Worm (Caenorhabditis elegans) whole organism, L1 larva: ENCODE results near the gene nhr-117.

Experiments
- C04F5.9 ChIP-seq: sonication (generic microtip); optimal IDR thresholded peaks from 2 replicates; lab custom pipeline; 2016; ENCODE audit warnings: missing genetic modification characterization, missing compliant biosample characterization
- C34B4.2 ChIP-seq: sonication (generic microtip); optimal IDR thresholded peaks from 2 replicates; lab custom pipeline; 2017; ENCODE audit warnings: mild to moderate bottlenecking, missing genetic modification characterization, missing compliant biosample characterization
- Y116A8C.19 ChIP-seq: sonication (generic microtip); optimal IDR thresholded peaks from 2 replicates; lab custom pipeline; 2016; ENCODE audit warnings: missing compliant biosample characterization, missing genetic modification characterization, borderline replicate concordance
- aha-1 ChIP-seq: fragments of 150-350 bp; optimal IDR thresholded peaks from 2 replicates; lab custom pipeline; 2014; ENCODE audit warnings: missing biosample characterization, missing genetic modification characterization
- blmp-1 ChIP-seq: fragments of 150-350 bp; optimal IDR thresholded peaks from 2 replicates; lab custom pipeline; 2014; ENCODE audit warnings: missing biosample characterization, missing genetic modification characterization
- dpl-1 ChIP-seq, 3 experiments: fragments of 150-350 bp in 2 of 3; sonication (generic microtip) in 1 of 3; optimal IDR thresholded peaks; 2 replicates each; lab custom pipeline; 2014 to 2017; ENCODE audit warnings: missing biosample characterization in 3 of 3, missing genetic modification characterization in 3 of 3, missing genetic modification reagents in 3 of 3
- efl-1 ChIP-seq, 4 experiments: fragments of 150-350 bp; optimal IDR thresholded peaks in 3 of 4; peaks in 1 of 4; 1 replicate in 1 of 4; 2 replicates in 3 of 4; lab custom pipeline; 2014; ENCODE audit warnings: missing biosample characterization in 2 of 4, missing genetic modification characterization in 2 of 4, missing genetic modification reagents in 2 of 4
- egl-13 ChIP-seq: sonication (generic microtip); optimal IDR thresholded peaks from 2 replicates; lab custom pipeline; 2016; ENCODE audit warnings: missing genotype, missing genetic modification reagents, missing genetic modification characterization, missing compliant biosample characterization
- fkh-4 ChIP-seq: sonication (generic microtip); optimal IDR thresholded peaks from 2 replicates; lab custom pipeline; 2016; ENCODE audit warnings: missing compliant biosample characterization, missing genetic modification characterization, borderline replicate concordance
- fkh-8 ChIP-seq: sonication (generic microtip); optimal IDR thresholded peaks from 2 replicates; lab custom pipeline; 2016; ENCODE audit warnings: mild to moderate bottlenecking, missing genetic modification characterization, missing compliant biosample characterization
- grh-1 ChIP-seq: fragments of 200-800 bp; sonication (Bioruptor generic); IDR thresholded peaks from 2 replicates; pipeline ENCODE4 v1.3.6; 2022; ENCODE audit warnings: missing genetic modification reagents, missing genetic modification characterization, missing compliant biosample characterization
- lin-13 ChIP-seq: fragments of 150-350 bp; optimal IDR thresholded peaks from 2 replicates; lab custom pipeline; 2014; ENCODE audit warnings: missing biosample characterization, missing genetic modification reagents, missing genetic modification characterization
- lin-35 ChIP-seq, 2 experiments: fragments of 150-350 bp; optimal IDR thresholded peaks; 2 replicates each; lab custom pipeline; 2014; ENCODE audit warnings: missing biosample characterization in 2 of 2, missing genetic modification characterization in 2 of 2, missing genetic modification reagents in 2 of 2
- lin-39 ChIP-seq: fragments of 150-350 bp; optimal IDR thresholded peaks from 2 replicates; lab custom pipeline; 2014; ENCODE audit warnings: missing biosample characterization, missing genetic modification reagents, missing genetic modification characterization
- lir-3 ChIP-seq: sonication (generic microtip); optimal IDR thresholded peaks from 2 replicates; lab custom pipeline; 2016; ENCODE audit warnings: mild to moderate bottlenecking, missing genetic modification characterization, moderate library complexity, missing compliant biosample characterization; ENCODE audit not compliant: poor library complexity
- lsy-2 ChIP-seq, 2 experiments: fragments of 150-350 bp; optimal IDR thresholded peaks; 2 replicates each; lab custom pipeline; 2014; ENCODE audit warnings: missing biosample characterization in 2 of 2, missing genetic modification characterization in 2 of 2
- mab-9 ChIP-seq: fragments of 200-800 bp; sonication (Bioruptor generic); IDR thresholded peaks from 2 replicates; pipeline ENCODE4 v1.3.6; 2022; ENCODE audit warnings: missing genetic modification reagents, missing genetic modification characterization, missing compliant biosample characterization
- mep-1 ChIP-seq: fragments of 150-350 bp; optimal IDR thresholded peaks from 2 replicates; lab custom pipeline; 2014; ENCODE audit warnings: missing biosample characterization, missing genetic modification characterization
- nhr-11 ChIP-seq: fragments of 150-350 bp; optimal IDR thresholded peaks from 2 replicates; lab custom pipeline; 2014; ENCODE audit warnings: missing biosample characterization, missing genetic modification characterization
- nhr-20 ChIP-seq: sonication (generic microtip); optimal IDR thresholded peaks from 2 replicates; lab custom pipeline; 2016; ENCODE audit warnings: mild to moderate bottlenecking, missing genetic modification characterization, missing compliant biosample characterization
- nhr-28 ChIP-seq: fragments of 150-350 bp; optimal IDR thresholded peaks from 2 replicates; lab custom pipeline; 2014; ENCODE audit warnings: missing biosample characterization, missing genetic modification characterization
- nhr-47 ChIP-seq: sonication (generic microtip); optimal IDR thresholded peaks from 2 replicates; lab custom pipeline; 2016; ENCODE audit warnings: mild to moderate bottlenecking, missing genetic modification characterization, moderate library complexity, missing compliant biosample characterization
- nhr-71 ChIP-seq: sonication (generic microtip); optimal IDR thresholded peaks from 2 replicates; lab custom pipeline; 2016; ENCODE audit warnings: mild to moderate bottlenecking, missing genetic modification characterization, moderate library complexity, missing compliant biosample characterization
- pag-3 ChIP-seq: sonication (generic microtip); optimal IDR thresholded peaks from 2 replicates; lab custom pipeline; 2017; ENCODE audit warnings: missing genetic modification characterization, mild to moderate bottlenecking, missing compliant biosample characterization, antibody characterized with exemption, borderline replicate concordance; ENCODE audit not compliant: insufficient read depth
- pax-3 ChIP-seq: fragments of 200-800 bp; sonication (Bioruptor generic); optimal IDR thresholded peaks from 2 replicates; lab custom pipeline; 2018; ENCODE audit warnings: mild to moderate bottlenecking, missing genetic modification characterization, moderate library complexity, missing compliant biosample characterization
- skn-1 ChIP-seq: fragments of 150-350 bp; optimal IDR thresholded peaks from 2 replicates; lab custom pipeline; 2014; ENCODE audit warnings: missing biosample characterization, missing genetic modification characterization
- sox-4 ChIP-seq: sonication (generic microtip); optimal IDR thresholded peaks from 2 replicates; lab custom pipeline; 2016; ENCODE audit warnings: missing genetic modification characterization, missing compliant biosample characterization
- tbx-2 ChIP-seq: sonication (generic microtip); optimal IDR thresholded peaks from 2 replicates; lab custom pipeline; 2016; ENCODE audit warnings: missing genetic modification characterization, missing compliant biosample characterization
- unc-62 ChIP-seq: fragments of 150-350 bp; optimal IDR thresholded peaks from 2 replicates; lab custom pipeline; 2014; ENCODE audit warnings: missing biosample characterization, missing genetic modification reagents, missing genetic modification characterization
- unc-86 ChIP-seq: sonication (generic microtip); optimal IDR thresholded peaks from 2 replicates; lab custom pipeline; 2016; ENCODE audit warnings: missing genetic modification characterization, missing compliant biosample characterization
- unc-98 ChIP-seq: fragments of 200-800 bp; sonication (Bioruptor generic); IDR thresholded peaks from 2 replicates; pipeline ENCODE4 v1.3.6; 2022; ENCODE audit warnings: missing genetic modification characterization, missing compliant biosample characterization
- vab-15 ChIP-seq: sonication (generic microtip); optimal IDR thresholded peaks from 2 replicates; lab custom pipeline; 2017; ENCODE audit warnings: missing genotype, mild to moderate bottlenecking, missing genetic modification characterization, missing compliant biosample characterization
- zag-1 ChIP-seq: fragments of 150-350 bp; optimal IDR thresholded peaks from 2 replicates; lab custom pipeline; 2014; ENCODE audit warnings: missing biosample characterization, missing genetic modification characterization
- zip-4 ChIP-seq: fragments of 200-800 bp; sonication (Bioruptor generic); optimal IDR thresholded peaks from 2 replicates; lab custom pipeline; 2018; ENCODE audit warnings: mild to moderate bottlenecking, missing genetic modification characterization, moderate library complexity, missing compliant biosample characterization

The nhr-117 gene

DNA sequence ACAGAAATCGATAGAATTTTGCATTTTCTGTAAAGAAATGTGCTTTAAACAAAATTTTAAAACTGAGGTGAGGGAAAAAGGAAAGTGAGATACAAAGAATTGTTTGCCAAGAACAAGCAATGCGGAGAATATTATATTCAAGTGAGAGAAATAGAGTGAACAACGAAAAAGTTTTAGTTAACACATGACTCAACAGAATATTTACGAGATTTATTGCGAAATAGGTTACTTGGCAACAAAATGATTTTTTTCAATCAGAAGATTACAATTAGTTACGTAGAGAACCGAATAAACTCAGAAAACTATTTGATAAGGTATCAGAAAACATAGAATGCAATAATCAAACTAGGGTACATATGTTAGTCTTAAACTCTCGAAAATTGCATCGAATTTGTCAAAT, at the start of gene nhr-117:
Gene nhr-117 (minus strand): TSS at position 27 of the 400 bp plus-strand sequence.
- TF ChIP-seq efl-1 (optimal IDR thresholded peaks at IDR 0.05; lab: Kevin White, UChicago): no peak
- TF ChIP-seq efl-1 (GFP tag; optimal IDR thresholded peaks at IDR 0.05 in 1 of 2; lab: Kevin White, UChicago): peak in 1 of 2 experiments; percentile 81
- TF ChIP-seq lsy-2 (tag; optimal IDR thresholded peaks at IDR 0.05; lab: Kevin White, UChicago): peak in 1 of 2 experiments; percentile 1
- peak; percentile 40 for TF ChIP-seq skn-1 (tag; lab: Kevin White, UChicago)
- no peak for TF ChIP-seq egl-13 (tag; lab: Kevin White, UChicago)
- peak; percentile 67 for TF ChIP-seq zip-4 (GFP tag; lab: Kevin White, UChicago)
- TF ChIP-seq nhr-71 (tag; lab: Kevin White, UChicago): peak; percentile 27
- TF ChIP-seq sox-4 (tag; lab: Kevin White, UChicago): no peak
- TF ChIP-seq nhr-20 (tag; lab: Kevin White, UChicago): peak; percentile 2
- peak in 1 of 2 experiments; percentile 14 for TF ChIP-seq lin-35 (GFP tag; optimal IDR thresholded peaks at IDR 0.05; lab: Kevin White, UChicago)

DNA sequence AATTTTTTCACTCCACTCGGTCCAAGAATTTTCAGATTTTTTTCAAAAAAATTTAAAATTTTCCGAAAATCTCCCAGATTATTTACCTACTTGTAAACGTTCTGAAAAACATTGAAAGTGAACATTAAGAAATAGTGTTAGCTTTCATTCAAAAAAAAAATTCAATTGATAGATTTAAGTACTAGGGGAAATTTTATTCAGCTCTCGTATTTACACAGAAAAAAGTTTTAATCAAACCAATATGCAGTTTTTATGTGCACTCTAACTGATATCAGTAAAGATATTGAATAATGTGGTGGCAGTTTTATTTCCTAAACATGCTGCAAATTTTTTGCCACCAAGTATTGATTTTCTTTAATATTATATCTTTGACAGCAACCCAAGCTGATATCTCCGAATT, 46.9 kb upstream of the nhr-117 start, which contains the start of gene irld-42:
Gene irld-42 (plus strand): TSS at position 301 of the 400 bp plus-strand sequence.
- TF ChIP-seq pax-3 (tag; lab: Kevin White, UChicago): no peak
- TF ChIP-seq mep-1 (tag; lab: Kevin White, UChicago): no peak
- TF ChIP-seq, all 84 proteins: peak for 0

- TF ChIP-seq pag-3 (no peak), blmp-1 (tag; lab: Kevin White, UChicago) (no peak), C04F5.9 (no peak), fkh-4 (no peak), unc-98 (GFP tag; lab: Robert Waterston, UW) (no peak), egl-13 (tag; lab: Kevin White, UChicago) (no peak), vab-15 (tag; lab: Kevin White, UChicago) (no peak), nhr-47 (no peak), tbx-2 (tag; lab: Kevin White, UChicago) (no peak)
Observed at ce11 chrV:1666904-1667303, 45.6 kb upstream of the nhr-117 start, which contains the start of gene K04F1.8. Gene K04F1.8, plus strand, starts transcription at chrV:1667204.

- TF ChIP-seq Y116A8C.19 (tag; lab: Kevin White, UChicago) (no peak), zag-1 (tag; lab: Kevin White, UChicago) (no peak), nhr-20 (tag; lab: Kevin White, UChicago) (no peak), lin-39 (tag; lab: Kevin White, UChicago) (no peak), grh-1 (GFP tag; lab: Robert Waterston, UW) (no peak), lin-13 (GFP tag; lab: Kevin White, UChicago) (no peak), mab-9 (GFP tag; lab: Robert Waterston, UW) (no peak), unc-62 (GFP tag; lab: Kevin White, UChicago) (no peak), lir-3 (tag; lab: Kevin White, UChicago) (no peak), nhr-11 (tag; lab: Kevin White, UChicago) (no peak), aha-1 (tag; lab: Kevin White, UChicago) (no peak), C34B4.2 (tag; lab: Kevin White, UChicago) (no peak), fkh-8 (no peak), dpl-1 (GFP tag; optimal IDR thresholded peaks at IDR 0.05; lab: Kevin White, UChicago) (no peak), nhr-28 (tag; lab: Kevin White, UChicago) (no peak), unc-86 (no peak), nhr-71 (tag; lab: Kevin White, UChicago) (no peak), efl-1 (optimal IDR thresholded peaks at IDR 0.05; lab: Kevin White, UChicago) (no peak), efl-1 (GFP tag; optimal IDR thresholded peaks at IDR 0.05 in 1 of 2; lab: Kevin White, UChicago) (no peak)
Observed at ce11 chrV:1664921-1665320, 43.6 kb upstream of the nhr-117 start, which contains the start of gene K04F1.9. Gene K04F1.9, plus strand, starts transcription at chrV:1665221.
